Fruit fly (Drosophila melanogaster): Measurements from ENCODE around the gene CG44837.

CG44837 gene

dm6 chr3L:11931619-11932018 is 7.1 kb downstream of the CG44837 start:
- TF ChIP-seq CG8478 (optimal IDR thresholded peaks at IDR 0.05) (no peak), CTCF (optimal IDR thresholded peaks at IDR 0.05) (no peak)

dm6 chr3L:11927287-11927743 is 11.4 kb downstream of the CG44837 start, which contains the start of gene byn:
TSS of gene byn (plus strand) at chr3L:11927693.
- TF ChIP-seq CTCF (optimal IDR thresholded peaks at IDR 0.05) (no peak), CG8478 (optimal IDR thresholded peaks at IDR 0.05) (no peak)

- TF ChIP-seq CG8478 (optimal IDR thresholded peaks at IDR 0.05) (no peak), CTCF (optimal IDR thresholded peaks at IDR 0.05) (no peak)
Observed at dm6 chr3L:11925382-11925781, 13.3 kb downstream of the CG44837 start.

dm6 chr3L:11924657-11925056 is 14.0 kb downstream of the CG44837 start, which contains the start of gene SdhAL:
TSS of gene SdhAL (minus strand) at chr3L:11924757.
- TF ChIP-seq CTCF (optimal IDR thresholded peaks at IDR 0.05) (no peak), CG8478 (optimal IDR thresholded peaks at IDR 0.05) (no peak)

dm6 chr3L:11921213-11921612 is 17.5 kb downstream of the CG44837 start, which contains the start of gene CG11588:
TSS of gene CG11588 (plus strand) at chr3L:11921513.
- no peak for TF ChIP-seq CTCF (optimal IDR thresholded peaks at IDR 0.05)
- no peak for TF ChIP-seq CG8478 (optimal IDR thresholded peaks at IDR 0.05)

- TF ChIP-seq CTCF (optimal IDR thresholded peaks at IDR 0.05) (peak; percentile 28 to 44), CG8478 (optimal IDR thresholded peaks at IDR 0.05) (no peak)
Observed at dm6 chr3L:11918217-11918616, 20.5 kb downstream of the CG44837 start.

dm6 chr3L:11896756-11897155 is 41.9 kb downstream of the CG44837 start:
- TF ChIP-seq CTCF (optimal IDR thresholded peaks at IDR 0.05): no peak
- TF ChIP-seq CG8478 (optimal IDR thresholded peaks at IDR 0.05): no peak

- TF ChIP-seq CTCF (optimal IDR thresholded peaks at IDR 0.05) (peak; percentile 79 to 84), CG8478 (optimal IDR thresholded peaks at IDR 0.05) (no peak)
Observed at dm6 chr3L:11892766-11893165, 45.9 kb downstream of the CG44837 start.

dm6 chr3L:11888910-11889309 is 49.8 kb downstream of the CG44837 start, which contains the start of gene CG5897:
TSS of gene CG5897 (minus strand) at chr3L:11889010.
- no peak for TF ChIP-seq CG8478 (optimal IDR thresholded peaks at IDR 0.05)
- no peak for TF ChIP-seq CTCF (optimal IDR thresholded peaks at IDR 0.05)

- TF ChIP-seq CG8478 (optimal IDR thresholded peaks at IDR 0.05) (no peak), CTCF (optimal IDR thresholded peaks at IDR 0.05) (no peak)
Observed at dm6 chr3L:11881084-11881483, 57.6 kb downstream of the CG44837 start, which contains the start of gene CCDC151. TSS of gene CCDC151 (plus strand) at chr3L:11881384.

- TF ChIP-seq CG8478 (optimal IDR thresholded peaks at IDR 0.05) (no peak), CTCF (optimal IDR thresholded peaks at IDR 0.05) (no peak)
Observed at dm6 chr3L:11878815-11879214, 59.9 kb downstream of the CG44837 start, which contains the start of gene Sprn. TSS of gene Sprn (plus strand) at chr3L:11879115.

- no peak for TF ChIP-seq CG8478 (optimal IDR thresholded peaks at IDR 0.05)
- TF ChIP-seq CTCF (optimal IDR thresholded peaks at IDR 0.05): peak; percentile 84 to 86
Observed at dm6 chr3L:11876036-11876435, 62.6 kb downstream of the CG44837 start.

dm6 chr3L:11874758-11875157 is 63.9 kb downstream of the CG44837 start:
- no peak for TF ChIP-seq CG8478 (optimal IDR thresholded peaks at IDR 0.05)
- no peak for TF ChIP-seq CTCF (optimal IDR thresholded peaks at IDR 0.05)

dm6 chr3L:11871205-11871604 is 67.5 kb downstream of the CG44837 start, which contains the start of gene CG5906:
TSS of gene CG5906 (minus strand) at chr3L:11871305.
- no peak for TF ChIP-seq CTCF (optimal IDR thresholded peaks at IDR 0.05)
- TF ChIP-seq CG8478 (optimal IDR thresholded peaks at IDR 0.05): no peak

dm6 chr3L:11869328-11869727 is 69.3 kb downstream of the CG44837 start:
- TF ChIP-seq CG8478 (optimal IDR thresholded peaks at IDR 0.05) (no peak), CTCF (optimal IDR thresholded peaks at IDR 0.05) (no peak)

- TF ChIP-seq CTCF (optimal IDR thresholded peaks at IDR 0.05) (no peak), CG8478 (optimal IDR thresholded peaks at IDR 0.05) (no peak)
Observed at dm6 chr3L:11863587-11863986, 75.1 kb downstream of the CG44837 start.

dm6 chr3L:11862266-11862665 is 76.4 kb downstream of the CG44837 start:
- TF ChIP-seq CTCF (optimal IDR thresholded peaks at IDR 0.05): no peak
- TF ChIP-seq CG8478 (optimal IDR thresholded peaks at IDR 0.05): no peak
